Fruit fly (Drosophila melanogaster): Measurements from ENCODE around the gene CCT6.

CCT6 gene

DNA sequence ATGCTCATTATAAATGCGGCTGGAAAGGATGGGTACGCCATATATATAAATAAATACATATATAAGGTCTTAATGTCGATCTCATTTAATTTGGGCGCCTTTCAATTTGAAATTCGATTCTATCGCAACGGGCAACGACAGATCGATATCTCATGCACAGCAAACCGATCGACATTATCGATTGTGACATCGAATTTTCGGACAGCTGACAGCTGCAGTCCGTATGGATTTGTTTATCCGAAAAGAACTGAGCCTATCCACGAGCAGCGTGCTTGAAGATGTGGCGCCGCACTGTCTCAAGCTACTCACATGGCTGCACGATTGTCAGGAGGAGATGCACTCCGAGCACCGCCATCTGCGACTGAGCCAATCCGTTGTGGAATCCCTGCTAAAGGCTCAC, 14.5 kb upstream of the CCT6 start, which contains the start of gene CG8191 (continued):
- TF ChIP-seq hbn (GFP tag; IDR thresholded peaks at IDR 0.05; ENCODE audit: partially characterized antibody) (peak; percentile 69), CG13287 (GFP tag; IDR thresholded peaks at IDR 0.05; ENCODE audit: partially characterized antibody) (peak; percentile 77), vnd (GFP tag; IDR thresholded peaks at IDR 0.05; ENCODE audit: partially characterized antibody) (peak; percentile 61; the same call in 2 of the 3 replicates), mam (GFP tag; optimal IDR thresholded peaks at IDR 0.05) (no peak), ash1 (GFP tag; optimal IDR thresholded peaks at IDR 0.05) (no peak), CG6791 (GFP tag; IDR thresholded peaks at IDR 0.05; ENCODE audit: partially characterized antibody) (peak; percentile 86), BtbVII (GFP tag; optimal IDR thresholded peaks at IDR 0.05) (no peak), hth (optimal IDR thresholded peaks at IDR 0.05) (no peak), Blimp-1 (GFP tag; optimal IDR thresholded peaks at IDR 0.05) (no peak), CG10267 (tag; optimal IDR thresholded peaks at IDR 0.05) (no peak), tna (GFP tag; IDR thresholded peaks at IDR 0.05; ENCODE audit: partially characterized antibody) (peak; percentile 84), CG2678 (tag; optimal IDR thresholded peaks at IDR 0.05) (no peak), knrl (GFP tag; IDR thresholded peaks at IDR 0.05; ENCODE audit: partially characterized antibody) (peak; percentile 44; the same call in 2 of the 3 replicates), CG15073 (GFP tag; optimal IDR thresholded peaks at IDR 0.05) (no peak), CG3281 (GFP tag; optimal IDR thresholded peaks at IDR 0.05) (no peak), CG8359 (GFP tag; optimal IDR thresholded peaks at IDR 0.05; ENCODE audit: borderline replicate concordance) (no peak), unc-4 (GFP tag; IDR thresholded peaks at IDR 0.05; ENCODE audit: partially characterized antibody) (peak; percentile 71), CG6765 (GFP tag; optimal IDR thresholded peaks at IDR 0.05) (no peak), Med (GFP tag) (peak; percentile 44), CG1529 (GFP tag; optimal IDR thresholded peaks at IDR 0.05) (no peak), CG16779 (GFP tag; IDR thresholded peaks at IDR 0.05) (no peak), ewg (GFP tag; optimal IDR thresholded peaks at IDR 0.05) (no peak), CG16813 (GFP tag; IDR thresholded peaks at IDR 0.05; ENCODE audit: partially characterized antibody) (peak; percentile 68), CG6175 (GFP tag; IDR thresholded peaks at IDR 0.05) (no peak), CG43689 (GFP tag; IDR thresholded peaks at IDR 0.05) (no peak), stc (GFP tag; IDR thresholded peaks at IDR 0.05) (no peak), nerfin-2 (GFP tag; IDR thresholded peaks at IDR 0.05; ENCODE audit: partially characterized antibody) (peak; percentile 73), dmrt99B (tag; optimal IDR thresholded peaks at IDR 0.05) (no peak), HLH4C (GFP tag; IDR thresholded peaks at IDR 0.05; ENCODE audit: partially characterized antibody) (peak; percentile 82), Dll (GFP tag; IDR thresholded peaks at IDR 0.05; ENCODE audit: partially characterized antibody) (peak; percentile 74; the same call in 3 of the 4 replicates), esg (GFP tag; conservative IDR thresholded peaks at IDR 0.05) (no peak), inv (GFP tag; IDR thresholded peaks at IDR 0.05; ENCODE audit: partially characterized antibody) (no peak), CG9215 (GFP tag; IDR thresholded peaks at IDR 0.05) (no peak), Deaf1 (tag; optimal IDR thresholded peaks at IDR 0.05) (no peak), MTF-1 (GFP tag; optimal IDR thresholded peaks at IDR 0.05; ENCODE audit: borderline replicate concordance) (no peak), bowl (GFP tag; IDR thresholded peaks at IDR 0.05) (no peak), CG9817 (tag; optimal IDR thresholded peaks at IDR 0.05) (no peak), croc (GFP tag; conservative IDR thresholded peaks at IDR 0.05) (no peak), NC2β (GFP tag; optimal IDR thresholded peaks at IDR 0.05) (no peak), Ets97D (GFP tag; optimal IDR thresholded peaks at IDR 0.05) (no peak), CG17359 (tag; optimal IDR thresholded peaks at IDR 0.05) (no peak), grn (GFP tag; optimal IDR thresholded peaks at IDR 0.05) (no peak), YL-1 (GFP tag; optimal IDR thresholded peaks at IDR 0.05) (peak; percentile 23), Hsf (GFP tag; optimal IDR thresholded peaks at IDR 0.05) (no peak), en (GFP tag; optimal IDR thresholded peaks at IDR 0.05) (no peak), Myb (GFP tag; optimal IDR thresholded peaks at IDR 0.05) (peak; percentile 34), repo (GFP tag; optimal IDR thresholded peaks at IDR 0.05) (no peak), MBD-R2 (GFP tag; IDR thresholded peaks at IDR 0.05) (peak; percentile 70), Sry-β (GFP tag; optimal IDR thresholded peaks at IDR 0.05) (peak; percentile 17), so (GFP tag; IDR thresholded peaks at IDR 0.05) (no peak)

All from whole organism, embryonic.